Worm (Caenorhabditis elegans) whole organism, L1 larva: ENCODE data around the gene C05D12.1.

Experiments used
- ama-1 ChIP-seq: fragments of 150-350 bp; optimal IDR thresholded peaks from 2 replicates; lab custom pipeline; 2014
- blmp-1 ChIP-seq: fragments of 150-350 bp; optimal IDR thresholded peaks from 2 replicates; lab custom pipeline; 2014; ENCODE audit warnings: missing biosample characterization, missing genetic modification characterization
- efl-1 ChIP-seq, 4 experiments: fragments of 150-350 bp; optimal IDR thresholded peaks in 3 of 4; peaks in 1 of 4; 1 replicate in 1 of 4; 2 replicates in 3 of 4; lab custom pipeline; 2014; ENCODE audit warnings: missing biosample characterization in 2 of 4, missing genetic modification characterization in 2 of 4, missing genetic modification reagents in 2 of 4
- efl-3 ChIP-seq: fragments of 200-800 bp; sonication (Bioruptor generic); optimal IDR thresholded peaks from 2 replicates; lab custom pipeline; 2018; ENCODE audit warnings: mild to moderate bottlenecking, missing genetic modification characterization, missing compliant biosample characterization
- egl-13 ChIP-seq: sonication (generic microtip); optimal IDR thresholded peaks from 2 replicates; lab custom pipeline; 2016; ENCODE audit warnings: missing genotype, missing genetic modification reagents, missing genetic modification characterization, missing compliant biosample characterization
- elt-2 ChIP-seq: sonication (generic microtip); optimal IDR thresholded peaks from 2 replicates; lab custom pipeline; 2016; ENCODE audit warnings: missing genetic modification characterization, mild to moderate bottlenecking, inconsistent platforms, missing compliant biosample characterization, missing genetic modification reagents
- fkh-10 ChIP-seq: sonication (generic microtip); optimal IDR thresholded peaks from 2 replicates; lab custom pipeline; 2017; ENCODE audit warnings: missing biosample characterization, missing genetic modification reagents, missing genetic modification characterization
- nhr-237 ChIP-seq: fragments of 150-350 bp; optimal IDR thresholded peaks from 2 replicates; lab custom pipeline; 2014; ENCODE audit warnings: missing biosample characterization, missing genetic modification characterization
- nhr-76 ChIP-seq: sonication (generic microtip); optimal IDR thresholded peaks from 2 replicates; lab custom pipeline; 2017; ENCODE audit warnings: missing biosample characterization, missing genetic modification characterization
- nhr-77 ChIP-seq: fragments of 150-350 bp; optimal IDR thresholded peaks from 2 replicates; lab custom pipeline; 2014; ENCODE audit warnings: missing biosample characterization, missing genetic modification characterization
- pag-3 ChIP-seq: sonication (generic microtip); optimal IDR thresholded peaks from 2 replicates; lab custom pipeline; 2017; ENCODE audit warnings: missing genetic modification characterization, mild to moderate bottlenecking, missing compliant biosample characterization, antibody characterized with exemption, borderline replicate concordance; ENCODE audit not compliant: insufficient read depth
- unc-62 ChIP-seq: fragments of 150-350 bp; optimal IDR thresholded peaks from 2 replicates; lab custom pipeline; 2014; ENCODE audit warnings: missing biosample characterization, missing genetic modification reagents, missing genetic modification characterization
- unc-86 ChIP-seq: sonication (generic microtip); optimal IDR thresholded peaks from 2 replicates; lab custom pipeline; 2016; ENCODE audit warnings: missing genetic modification characterization, missing compliant biosample characterization
- ztf-4 ChIP-seq: fragments of 150-350 bp; optimal IDR thresholded peaks from 2 replicates; lab custom pipeline; 2014; ENCODE audit warnings: missing biosample characterization, missing genetic modification characterization

- TF ChIP-seq ztf-4 (tag; lab: Kevin White, UChicago), result no peak
- no peak for TF ChIP-seq nhr-237 (tag; lab: Kevin White, UChicago)
- TF ChIP-seq pag-3 (tag; lab: Kevin White, UChicago), result no peak
- no peak for TF ChIP-seq elt-2
- peak; percentile 9 to 31 for TF ChIP-seq efl-1 (optimal IDR thresholded peaks at IDR 0.05; lab: Kevin White, UChicago)
- TF ChIP-seq efl-1 (GFP tag; optimal IDR thresholded peaks at IDR 0.05 in 1 of 2; lab: Kevin White, UChicago), result peak; percentile 8 to 56
- TF ChIP-seq fkh-10, result no peak
- TF ChIP-seq nhr-77, result no peak
- TF ChIP-seq blmp-1 (tag; lab: Kevin White, UChicago), result no peak
- no peak for TF ChIP-seq ama-1 (lab: Kevin White, UChicago)
- no peak for TF ChIP-seq unc-62 (GFP tag; lab: Kevin White, UChicago)
- no peak for TF ChIP-seq unc-86 (tag; lab: Kevin White, UChicago)
- no peak for TF ChIP-seq nhr-76 (tag; lab: Kevin White, UChicago)
- TF ChIP-seq egl-13 (tag; lab: Kevin White, UChicago), result no peak
- no peak for TF ChIP-seq efl-3 (GFP tag; lab: Kevin White, UChicago)
Observed at ce11 chrII:11463899-11464298, 48.3 kb upstream of the C05D12.1 start.
